Fruit fly (Drosophila melanogaster) whole organism, embryonic: ENCODE measurements around the gene CG15742.
A peak's percentile ranks its signal among the peaks of the same experiment; 100 is the strongest.

ENCODE experiments used
- BEAF-32 ChIP-seq: fragments of 200-800 bp; sonication (Bioruptor generic); optimal IDR thresholded peaks from 3 replicates; lab custom pipeline; 2017; ENCODE audit warnings: missing biosample characterization, missing genetic modification characterization, mild to moderate bottlenecking, moderate library complexity, missing genetic modification reagents
- CG11504 ChIP-seq: fragments of 200-800 bp; sonication (Bioruptor generic); optimal IDR thresholded peaks from 3 replicates; lab custom pipeline; 2019; ENCODE audit warnings: missing biosample characterization, mild to moderate bottlenecking, missing genetic modification characterization, moderate library complexity
- CG12236 ChIP-seq: fragments of 200-800 bp; sonication (Bioruptor generic); optimal IDR thresholded peaks from 2 replicates; lab custom pipeline; 2016; ENCODE audit warnings: missing biosample characterization, missing genetic modification characterization
- CG14441 ChIP-seq: fragments of 200-800 bp; sonication (Bioruptor generic); IDR thresholded peaks from 2 replicates; pipeline ENCODE4 v1.3.6; 2022; ENCODE audit warnings: missing biosample characterization, missing genetic modification characterization
- CG14710 ChIP-seq: fragments of 200-800 bp; sonication (Bioruptor generic); optimal IDR thresholded peaks from 3 replicates; lab custom pipeline; 2019; ENCODE audit warnings: missing biosample characterization, mild to moderate bottlenecking, missing genetic modification characterization, moderate library complexity
- CG15011 ChIP-seq: fragments of 200-800 bp; sonication (Bioruptor generic); optimal IDR thresholded peaks from 3 replicates; lab custom pipeline; 2018; ENCODE audit warnings: missing biosample characterization, mild to moderate bottlenecking, missing genetic modification characterization
- CG1602 ChIP-seq: fragments of 200-800 bp; sonication (Bioruptor generic); optimal IDR thresholded peaks from 3 replicates; lab custom pipeline; 2016; ENCODE audit warnings: missing biosample characterization, missing genetic modification characterization
- CG1603 ChIP-seq: fragments of 200-800 bp; sonication (Bioruptor generic); optimal IDR thresholded peaks from 2 replicates; lab custom pipeline; 2019; ENCODE audit warnings: missing biosample characterization, mild to moderate bottlenecking, missing genetic modification characterization, moderate library complexity
- CG2129 ChIP-seq: fragments of 200-800 bp; sonication (Bioruptor generic); IDR thresholded peaks from 2 replicates; pipeline ENCODE4 v1.3.6; 2022; ENCODE audit warnings: missing biosample characterization, missing genetic modification characterization; ENCODE audit not compliant: partially characterized antibody
- CG3163 ChIP-seq: fragments of 200-800 bp; sonication (Bioruptor generic); optimal IDR thresholded peaks from 3 replicates; lab custom pipeline; 2016; ENCODE audit warnings: missing biosample characterization, missing genetic modification characterization
- CG32532 ChIP-seq: fragments of 200-800 bp; sonication (Bioruptor generic); IDR thresholded peaks from 2 replicates; pipeline ENCODE4 v1.3.6; 2022; ENCODE audit warnings: missing biosample characterization, missing genetic modification characterization
- CG33557 ChIP-seq: fragments of 200-800 bp; sonication (Bioruptor generic); optimal IDR thresholded peaks from 2 replicates; lab custom pipeline; 2019; ENCODE audit warnings: missing biosample characterization, mild to moderate bottlenecking, missing genetic modification characterization, moderate library complexity
- CG3407 ChIP-seq: fragments of 200-800 bp; sonication (Bioruptor generic); optimal IDR thresholded peaks from 2 replicates; lab custom pipeline; 2018; ENCODE audit warnings: missing biosample characterization, mild to moderate bottlenecking, missing genetic modification characterization
- CG6254 ChIP-seq: fragments of 200-800 bp; sonication (Bioruptor generic); optimal IDR thresholded peaks from 3 replicates; lab custom pipeline; 2017; ENCODE audit warnings: mild to moderate bottlenecking, missing biosample characterization, missing genetic modification reagents, missing genetic modification characterization
- CG6813 ChIP-seq: fragments of 200-800 bp; sonication (Bioruptor generic); optimal IDR thresholded peaks from 2 replicates; lab custom pipeline; 2017; ENCODE audit warnings: missing biosample characterization, missing genetic modification characterization, mild to moderate bottlenecking, moderate library complexity, missing genetic modification reagents
- CG7372 ChIP-seq: fragments of 200-800 bp; sonication (Bioruptor generic); IDR thresholded peaks from 2 replicates; pipeline ENCODE4 v1.3.6; 2022; ENCODE audit warnings: missing biosample characterization, missing genetic modification characterization
- CG7786 ChIP-seq: fragments of 200-800 bp; sonication (Bioruptor generic); optimal IDR thresholded peaks from 2 replicates; lab custom pipeline; 2016; ENCODE audit warnings: missing biosample characterization, missing genetic modification characterization
- CG9215 ChIP-seq: fragments of 200-800 bp; sonication (Bioruptor generic); IDR thresholded peaks from 2 replicates; pipeline ENCODE4 v1.3.6; 2022; ENCODE audit warnings: missing biosample characterization, missing genetic modification characterization
- CG9727 ChIP-seq: fragments of 200-800 bp; sonication (Bioruptor generic); optimal IDR thresholded peaks from 3 replicates; lab custom pipeline; 2017; ENCODE audit warnings: missing biosample characterization, mild to moderate bottlenecking, missing genetic modification characterization
- D19B ChIP-seq: fragments of 200-800 bp; sonication (Bioruptor generic); optimal IDR thresholded peaks from 2 replicates; lab custom pipeline; 2017; ENCODE audit warnings: missing biosample characterization, mild to moderate bottlenecking, missing genetic modification characterization
- Dll ChIP-seq: fragments of 200-800 bp; sonication (Bioruptor generic); IDR thresholded peaks from 4 replicates; pipeline ENCODE4 v1.3.6; 2022; ENCODE audit warnings: missing biosample characterization, missing genetic modification characterization; ENCODE audit not compliant: partially characterized antibody
- Dp ChIP-seq: fragments of 200-800 bp; sonication (Bioruptor generic); optimal IDR thresholded peaks from 2 replicates; lab custom pipeline; 2018; ENCODE audit warnings: missing biosample characterization, mild to moderate bottlenecking, missing genetic modification characterization, moderate library complexity
- H2.0 ChIP-seq: fragments of 200-800 bp; sonication (Bioruptor generic); IDR thresholded peaks from 2 replicates; pipeline ENCODE4 v1.3.6; 2022; ENCODE audit warnings: missing biosample characterization, missing genetic modification characterization
- HLH54F ChIP-seq: fragments of 200-800 bp; sonication (Bioruptor generic); optimal IDR thresholded peaks from 3 replicates; lab custom pipeline; 2016; ENCODE audit warnings: missing biosample characterization, missing genetic modification characterization
- Sin3A ChIP-seq: fragments of >200 bp; optimal IDR thresholded peaks from 2 replicates; lab custom pipeline; 2018
- Spps ChIP-seq: fragments of 200-800 bp; sonication (Bioruptor generic); optimal IDR thresholded peaks from 2 replicates; lab custom pipeline; 2018; ENCODE audit warnings: missing biosample characterization, mild to moderate bottlenecking, missing genetic modification characterization
- Vsx1 ChIP-seq: fragments of 200-800 bp; sonication (Bioruptor generic); optimal IDR thresholded peaks from 2 replicates; lab custom pipeline; 2017; ENCODE audit warnings: missing biosample characterization, mild to moderate bottlenecking, missing genetic modification characterization, missing genetic modification reagents
- Xbp1 ChIP-seq: fragments of 200-800 bp; sonication (Bioruptor generic); optimal IDR thresholded peaks from 3 replicates; lab custom pipeline; 2016; ENCODE audit warnings: missing biosample characterization, mild to moderate bottlenecking, missing genetic modification characterization
- abd-A ChIP-seq: fragments of 200-800 bp; sonication (Bioruptor generic); optimal IDR thresholded peaks from 3 replicates; lab custom pipeline; 2019; ENCODE audit warnings: missing biosample characterization, mild to moderate bottlenecking, missing genetic modification characterization, moderate library complexity
- amos ChIP-seq: fragments of 200-800 bp; sonication (Bioruptor generic); IDR thresholded peaks from 2 replicates; pipeline ENCODE4 v1.3.6; 2022; ENCODE audit warnings: missing biosample characterization, missing genetic modification characterization; ENCODE audit not compliant: partially characterized antibody
- aop ChIP-seq: fragments of 200-800 bp; sonication (Bioruptor generic); IDR thresholded peaks from 2 replicates; pipeline ENCODE4 v1.3.6; 2022; ENCODE audit warnings: missing biosample characterization, missing genetic modification characterization
- az2 ChIP-seq: fragments of 200-800 bp; sonication (Bioruptor generic); optimal IDR thresholded peaks from 3 replicates; lab custom pipeline; 2016; ENCODE audit warnings: missing biosample characterization, missing genetic modification characterization
- bab2 ChIP-seq: fragments of 200-800 bp; sonication (Bioruptor generic); optimal IDR thresholded peaks from 2 replicates; lab custom pipeline; 2016; ENCODE audit warnings: missing biosample characterization, missing genetic modification characterization
- bcd ChIP-seq: fragments of 200-800 bp; sonication (Bioruptor generic); optimal IDR thresholded peaks from 2 replicates; lab custom pipeline; 2017; ENCODE audit warnings: missing biosample characterization, mild to moderate bottlenecking, missing genetic modification characterization
- btn ChIP-seq: fragments of 200-800 bp; sonication (Bioruptor generic); optimal IDR thresholded peaks from 2 replicates; lab custom pipeline; 2016; ENCODE audit warnings: missing biosample characterization, missing genetic modification characterization
- chinmo ChIP-seq: fragments of 200-800 bp; sonication (Bioruptor generic); IDR thresholded peaks from 4 replicates; pipeline ENCODE4 v1.3.6; 2022; ENCODE audit warnings: missing biosample characterization, missing genetic modification characterization; ENCODE audit not compliant: partially characterized antibody
- chm ChIP-seq: fragments of 200-800 bp; sonication (Bioruptor generic); IDR thresholded peaks from 2 replicates; pipeline ENCODE4 v1.3.6; 2022; ENCODE audit warnings: missing biosample characterization, missing genetic modification characterization
- ems ChIP-seq: fragments of 200-800 bp; sonication (Bioruptor generic); optimal IDR thresholded peaks from 3 replicates; lab custom pipeline; 2016; ENCODE audit warnings: missing biosample characterization, missing genetic modification characterization
- en ChIP-seq: fragments of 200-800 bp; sonication (Bioruptor generic); optimal IDR thresholded peaks from 2 replicates; lab custom pipeline; 2016; ENCODE audit warnings: missing biosample characterization, missing genetic modification characterization
- eve ChIP-seq, 2 experiments: fragments of >200 bp; optimal IDR thresholded peaks; 2 replicates each; lab custom pipeline; 2017; ENCODE audit warnings: missing biosample characterization in 2 of 2, missing genetic modification characterization in 2 of 2
- hbn ChIP-seq: fragments of 200-800 bp; sonication (Bioruptor generic); IDR thresholded peaks from 2 replicates; pipeline ENCODE4 v1.3.6; 2022; ENCODE audit warnings: missing biosample characterization, missing genetic modification characterization; ENCODE audit not compliant: partially characterized antibody
- rib ChIP-seq: fragments of 200-800 bp; sonication (Bioruptor generic); IDR thresholded peaks from 2 replicates; pipeline ENCODE4 v1.3.6; 2022; ENCODE audit warnings: missing biosample characterization, missing genetic modification characterization
- schlank ChIP-seq: fragments of 200-800 bp; sonication (Bioruptor generic); optimal IDR thresholded peaks from 2 replicates; lab custom pipeline; 2018; ENCODE audit warnings: missing biosample characterization, mild to moderate bottlenecking, missing genetic modification characterization
- slbo ChIP-seq: fragments of 200-800 bp; sonication (Bioruptor generic); IDR thresholded peaks from 2 replicates; pipeline ENCODE4 v1.3.6; 2022; ENCODE audit warnings: missing biosample characterization, missing genetic modification characterization
- sna ChIP-seq: fragments of 200-800 bp; sonication (Bioruptor generic); IDR thresholded peaks from 2 replicates; pipeline ENCODE4 v1.3.6; 2022; ENCODE audit warnings: missing biosample characterization, missing genetic modification characterization; ENCODE audit not compliant: partially characterized antibody
- trem ChIP-seq: fragments of 200-800 bp; optimal IDR thresholded peaks from 3 replicates; lab custom pipeline; 2019; ENCODE audit warnings: missing biosample characterization, mild to moderate bottlenecking, missing genetic modification characterization, moderate library complexity
- unc-4 ChIP-seq: fragments of 200-800 bp; sonication (Bioruptor generic); IDR thresholded peaks from 2 replicates; pipeline ENCODE4 v1.3.6; 2022; ENCODE audit warnings: missing biosample characterization, missing genetic modification characterization; ENCODE audit not compliant: partially characterized antibody
- vvl ChIP-seq: fragments of 200-800 bp; sonication (Bioruptor generic); IDR thresholded peaks from 2 replicates; pipeline ENCODE4 v1.3.6; 2022; ENCODE audit warnings: missing biosample characterization, missing genetic modification characterization
- wdn ChIP-seq: fragments of 200-800 bp; sonication (Bioruptor generic); IDR thresholded peaks from 2 replicates; pipeline ENCODE4 v1.3.6; 2022; ENCODE audit warnings: missing biosample characterization, missing genetic modification characterization
- zf30C ChIP-seq: fragments of 200-800 bp; sonication (Bioruptor generic); optimal IDR thresholded peaks from 3 replicates; lab custom pipeline; 2018; ENCODE audit warnings: missing biosample characterization, mild to moderate bottlenecking, missing genetic modification characterization

Gene CG15742

DNA sequence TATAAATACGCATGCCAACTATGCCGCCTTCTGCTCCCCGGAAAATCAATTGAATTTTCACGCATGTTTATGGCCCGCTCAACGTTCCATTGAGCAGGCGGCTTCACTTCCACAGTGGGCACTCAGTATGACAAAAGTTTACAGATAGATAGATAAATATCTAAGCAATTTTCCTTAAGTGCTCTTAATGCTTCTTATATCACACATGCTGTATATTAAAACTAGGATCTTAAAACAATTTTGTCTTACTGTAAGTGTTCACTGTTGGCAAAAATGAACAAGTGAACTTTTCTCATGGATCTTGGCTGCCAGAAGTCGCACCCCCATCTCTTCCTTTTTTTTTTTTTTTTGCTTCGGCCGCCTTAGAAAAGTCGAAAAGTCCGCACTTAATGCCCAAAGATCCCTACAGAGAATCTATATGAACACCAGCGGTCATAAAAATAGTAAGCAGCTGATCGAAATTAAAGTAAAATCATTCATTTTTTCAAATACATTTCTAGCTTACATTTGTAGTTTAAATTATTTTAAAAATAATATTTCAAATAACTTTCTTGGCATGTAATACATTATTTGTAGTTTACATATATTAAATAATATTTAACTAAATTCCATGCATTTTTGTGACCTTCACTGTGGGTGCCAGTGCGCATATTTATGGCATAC, 5.1 kb downstream of the CG15742 start (continued):
- TF ChIP-seq CG14710 (tag; lab: Kevin White, UChicago) (peak; percentile 23), Spps (tag; lab: Kevin White, UChicago) (no peak), CG32532 (GFP tag; lab: Robert Waterston, UW) (peak; percentile 61), schlank (tag; lab: Kevin White, UChicago) (no peak), unc-4 (no peak), az2 (GFP tag; lab: Kevin White, UChicago) (no peak), zf30C (GFP tag; lab: Kevin White, UChicago) (no peak), trem (tag; lab: Kevin White, UChicago) (peak; percentile 10), vvl (GFP tag; lab: Robert Waterston, UW) (peak; percentile 80), slbo (peak; percentile 68), chm (GFP tag; lab: Robert Waterston, UW) (peak; percentile 51; the same call in 1 of the 2 replicates), Dp (GFP tag; lab: Kevin White, UChicago) (no peak), CG12236 (GFP tag; lab: Kevin White, UChicago) (no peak), CG3407 (no peak), bcd (GFP tag; lab: Kevin White, UChicago) (peak; percentile 2), CG11504 (peak; percentile 63), CG9727 (GFP tag; lab: Kevin White, UChicago) (peak; percentile 33), CG2129 (GFP tag; lab: Robert Waterston, UW) (no peak), rib (GFP tag; lab: Robert Waterston, UW) (no peak), sna (GFP tag; lab: Robert Waterston, UW) (no peak), CG15011 (GFP tag; lab: Kevin White, UChicago) (no peak), CG7786 (peak; percentile 51), bab2 (peak; percentile 42), eve (GFP tag; optimal IDR thresholded peaks at IDR 0.05; lab: Kevin White, UChicago) (peak in 1 of 2 experiments; percentile 21), ems (GFP tag; lab: Kevin White, UChicago) (peak; percentile 46), chinmo (GFP tag; lab: Robert Waterston, UW) (no peak), HLH54F (GFP tag; lab: Kevin White, UChicago) (peak; percentile 44), en (GFP tag; lab: Kevin White, UChicago) (no peak), hbn (no peak), Xbp1 (peak; percentile 30), CG33557 (GFP tag; lab: Kevin White, UChicago) (no peak), CG14441 (GFP tag; lab: Robert Waterston, UW) (peak; percentile 77), CG1603 (tag; lab: Kevin White, UChicago) (peak; percentile 58), CG1602 (GFP tag; lab: Kevin White, UChicago) (no peak), D19B (GFP tag; lab: Kevin White, UChicago) (no peak), Sin3A (lab: Kevin White, UChicago) (no peak), amos (GFP tag; lab: Robert Waterston, UW) (no peak), btn (GFP tag; lab: Kevin White, UChicago) (no peak), CG6254 (GFP tag; lab: Kevin White, UChicago) (no peak), H2.0 (GFP tag; lab: Robert Waterston, UW) (peak; percentile 61), CG7372 (0 out of 2 replicates have a peak, but pooled peaks have one; percentile 16), Vsx1 (no peak), CG9215 (peak; percentile 35; the same call in 1 of the 2 replicates), aop (GFP tag; lab: Robert Waterston, UW) (no peak), CG6813 (no peak), BEAF-32 (GFP tag; lab: Kevin White, UChicago) (no peak), wdn (GFP tag; lab: Robert Waterston, UW) (peak; percentile 38; the same call in 1 of the 2 replicates), CG3163 (peak; percentile 8), abd-A (no peak), Dll (GFP tag; lab: Robert Waterston, UW) (no peak)
